Worm (Caenorhabditis elegans): ENCODE results near the gene oct-2.

ce11 chrX:11329424-11329823 is 16.8 kb upstream of the oct-2 start, which contains the start of gene npr-9:
- TF ChIP-seq unc-42 (tag; optimal IDR thresholded peaks at IDR 0.05) (no peak), tbx-2 (tag; optimal IDR thresholded peaks at IDR 0.05) (no peak), ama-1 (optimal IDR thresholded peaks at IDR 0.05) (no peak)

Data from whole organism, late embryonic.